Fruit fly (Drosophila melanogaster) whole organism, embryonic: ENCODE measurements around the gene CG6136.

Experiments
- Awh ChIP-seq: fragments of 200-800 bp; sonication (Bioruptor generic); IDR thresholded peaks from 2 replicates; pipeline ENCODE4, ENCODE4 v1.3.6; 2022; ENCODE audit warnings: missing biosample characterization, missing genetic modification characterization
- Blimp-1 ChIP-seq: fragments of 200-800 bp; sonication (Bioruptor generic); optimal IDR thresholded peaks from 3 replicates; lab custom pipeline; 2018; ENCODE audit warnings: missing biosample characterization, missing genetic modification characterization, mild to moderate bottlenecking, moderate library complexity, missing genetic modification reagents
- CG10979 ChIP-seq: fragments of 200-800 bp; sonication (Bioruptor generic); optimal IDR thresholded peaks from 2 replicates; lab custom pipeline; 2018; ENCODE audit warnings: missing biosample characterization, mild to moderate bottlenecking, missing genetic modification characterization, moderate library complexity
- CG1233 ChIP-seq: fragments of 200-800 bp; sonication (Bioruptor generic); optimal IDR thresholded peaks from 4 replicates; lab custom pipeline; 2018; ENCODE audit warnings: missing biosample characterization, mild to moderate bottlenecking, missing genetic modification characterization
- CG13296 ChIP-seq: fragments of 200-800 bp; sonication (Bioruptor generic); optimal IDR thresholded peaks from 3 replicates; lab custom pipeline; 2018; ENCODE audit warnings: missing biosample characterization, mild to moderate bottlenecking, missing genetic modification characterization
- CG16815 ChIP-seq: fragments of 200-800 bp; sonication (Bioruptor generic); optimal IDR thresholded peaks from 3 replicates; lab custom pipeline; 2017; ENCODE audit warnings: missing biosample characterization, mild to moderate bottlenecking, missing genetic modification characterization
- CG17359 ChIP-seq: fragments of 200-800 bp; sonication (Bioruptor generic); optimal IDR thresholded peaks from 3 replicates; lab custom pipeline; 2018; ENCODE audit warnings: missing biosample characterization, mild to moderate bottlenecking, missing genetic modification characterization, moderate library complexity
- CG18476 ChIP-seq: fragments of 200-800 bp; sonication (Bioruptor generic); optimal IDR thresholded peaks from 2 replicates; lab custom pipeline; 2016; ENCODE audit warnings: missing biosample characterization, mild to moderate bottlenecking, missing genetic modification characterization
- CG32772 ChIP-seq: fragments of 200-800 bp; sonication (Bioruptor generic); IDR thresholded peaks from 2 replicates; pipeline ENCODE4 v1.3.6; 2022; ENCODE audit warnings: missing biosample characterization, missing genetic modification characterization
- CG4404 ChIP-seq: fragments of 200-800 bp; sonication (Bioruptor generic); IDR thresholded peaks from 2 replicates; pipeline ENCODE4 v1.3.6; 2022; ENCODE audit warnings: missing biosample characterization, missing genetic modification characterization
- CG6272 ChIP-seq: fragments of 200-800 bp; sonication (Bioruptor generic); IDR thresholded peaks from 2 replicates; pipeline ENCODE4 v1.3.6; 2022; ENCODE audit warnings: missing biosample characterization, missing genetic modification characterization
- CG7987 ChIP-seq: fragments of 200-800 bp; sonication (Bioruptor generic); optimal IDR thresholded peaks from 2 replicates; lab custom pipeline; 2018; ENCODE audit warnings: missing biosample characterization, mild to moderate bottlenecking, missing genetic modification characterization, moderate library complexity
- CG8089 ChIP-seq: fragments of 200-800 bp; sonication (Bioruptor generic); optimal IDR thresholded peaks from 3 replicates; lab custom pipeline; 2016; ENCODE audit warnings: missing biosample characterization, missing genetic modification characterization
- Dad ChIP-seq: fragments of 200-800 bp; sonication (Bioruptor generic); optimal IDR thresholded peaks from 3 replicates; lab custom pipeline; 2016; ENCODE audit warnings: missing biosample characterization, missing genetic modification characterization
- Fer3 ChIP-seq: fragments of 200-800 bp; sonication (Bioruptor generic); optimal IDR thresholded peaks from 2 replicates; lab custom pipeline; 2018; ENCODE audit warnings: missing biosample characterization, mild to moderate bottlenecking, missing genetic modification characterization, moderate library complexity
- H2.0 ChIP-seq: fragments of 200-800 bp; sonication (Bioruptor generic); IDR thresholded peaks from 2 replicates; pipeline ENCODE4 v1.3.6; 2022; ENCODE audit warnings: missing biosample characterization, missing genetic modification characterization
- HLH3B ChIP-seq: fragments of 200-800 bp; sonication (Bioruptor generic); IDR thresholded peaks from 2 replicates; pipeline ENCODE4 v1.3.6; 2022; ENCODE audit warnings: missing biosample characterization, missing genetic modification characterization
- MBD-R2 ChIP-seq: fragments of 200-800 bp; sonication (Bioruptor generic); IDR thresholded peaks from 2 replicates; pipeline ENCODE4 v1.3.6; 2022; ENCODE audit warnings: missing biosample characterization, missing genetic modification characterization
- MESR4 ChIP-seq: fragments of 200-800 bp; sonication (Bioruptor generic); optimal IDR thresholded peaks from 2 replicates; lab custom pipeline; 2018; ENCODE audit warnings: missing biosample characterization, mild to moderate bottlenecking, missing genetic modification characterization, moderate library complexity
- Mes4 ChIP-seq: fragments of 200-800 bp; sonication (Bioruptor generic); optimal IDR thresholded peaks from 2 replicates; lab custom pipeline; 2016; ENCODE audit warnings: missing biosample characterization, missing genetic modification characterization
- Mrtf ChIP-seq: fragments of 200-800 bp; sonication (Bioruptor generic); IDR thresholded peaks from 3 replicates; pipeline ENCODE4 v1.3.6; 2022; ENCODE audit warnings: missing biosample characterization, missing genetic modification characterization
- NK7.1 ChIP-seq: fragments of 200-800 bp; sonication (Bioruptor generic); optimal IDR thresholded peaks from 3 replicates; lab custom pipeline; 2016; ENCODE audit warnings: missing biosample characterization, missing genetic modification characterization
- Nf-YB ChIP-seq: fragments of 200-800 bp; sonication (Bioruptor generic); optimal IDR thresholded peaks from 3 replicates; lab custom pipeline; 2019; ENCODE audit warnings: missing biosample characterization, mild to moderate bottlenecking, missing genetic modification characterization, moderate library complexity
- Oli ChIP-seq: fragments of 200-800 bp; sonication (Bioruptor generic); optimal IDR thresholded peaks from 2 replicates; lab custom pipeline; 2018; ENCODE audit warnings: missing biosample characterization, mild to moderate bottlenecking, missing genetic modification characterization, moderate library complexity
- Rx ChIP-seq: fragments of 200-800 bp; sonication (Bioruptor generic); IDR thresholded peaks from 2 replicates; pipeline ENCODE4 v1.3.6; 2022; ENCODE audit warnings: missing biosample characterization, missing genetic modification characterization
- Scr ChIP-seq: fragments of 200-800 bp; sonication (Bioruptor generic); IDR thresholded peaks from 2 replicates; pipeline ENCODE4 v1.3.6; 2022; ENCODE audit warnings: missing biosample characterization, missing genetic modification characterization; ENCODE audit not compliant: partially characterized antibody
- Side ChIP-seq: fragments of 200-800 bp; sonication (Bioruptor generic); optimal IDR thresholded peaks from 2 replicates; lab custom pipeline; 2016; ENCODE audit warnings: missing biosample characterization, missing genetic modification characterization
- TFAM ChIP-seq: fragments of 200-800 bp; sonication (Bioruptor generic); optimal IDR thresholded peaks from 2 replicates; lab custom pipeline; 2017; ENCODE audit warnings: missing biosample characterization, missing genetic modification characterization, inconsistent platforms
- Usf ChIP-seq: fragments of 200-800 bp; sonication (Bioruptor generic); optimal IDR thresholded peaks from 2 replicates; lab custom pipeline; 2017; ENCODE audit warnings: missing genotype, missing biosample characterization, missing genetic modification characterization
- ash1 ChIP-seq: fragments of 200-800 bp; sonication (Bioruptor generic); optimal IDR thresholded peaks from 2 replicates; lab custom pipeline; 2018; ENCODE audit warnings: missing biosample characterization, mild to moderate bottlenecking, missing genetic modification characterization
- ato ChIP-seq: fragments of 200-800 bp; sonication (Bioruptor generic); IDR thresholded peaks from 2 replicates; pipeline ENCODE4 v1.3.6; 2022; ENCODE audit warnings: missing biosample characterization, missing genetic modification characterization; ENCODE audit not compliant: partially characterized antibody
- bigmax ChIP-seq: fragments of 200-800 bp; sonication (Bioruptor generic); optimal IDR thresholded peaks from 2 replicates; lab custom pipeline; 2018; ENCODE audit warnings: missing biosample characterization, mild to moderate bottlenecking, missing genetic modification characterization
- chinmo ChIP-seq: fragments of 200-800 bp; sonication (Bioruptor generic); IDR thresholded peaks from 4 replicates; pipeline ENCODE4 v1.3.6; 2022; ENCODE audit warnings: missing biosample characterization, missing genetic modification characterization; ENCODE audit not compliant: partially characterized antibody
- croc ChIP-seq: fragments of 200-800 bp; sonication (Bioruptor generic); conservative IDR thresholded peaks from 3 replicates; pipeline ENCODE4 v1.3.6; 2022; ENCODE audit warnings: missing biosample characterization, missing genetic modification characterization
- dmrt11E ChIP-seq: fragments of 200-800 bp; sonication (Bioruptor generic); optimal IDR thresholded peaks from 3 replicates; lab custom pipeline; 2018; ENCODE audit warnings: missing biosample characterization, mild to moderate bottlenecking, missing genetic modification characterization, moderate library complexity
- emc ChIP-seq: fragments of 200-800 bp; sonication (Bioruptor generic); optimal IDR thresholded peaks from 2 replicates; lab custom pipeline; 2016; ENCODE audit warnings: missing biosample characterization, missing genetic modification characterization
- fd3F ChIP-seq: fragments of 200-800 bp; sonication (Bioruptor generic); optimal IDR thresholded peaks from 2 replicates; lab custom pipeline; 2018; ENCODE audit warnings: missing biosample characterization, mild to moderate bottlenecking, missing genetic modification characterization, moderate library complexity
- fru ChIP-seq: fragments of >200 bp; optimal IDR thresholded peaks from 2 replicates; lab custom pipeline; 2017
- fu2 ChIP-seq: fragments of 200-800 bp; sonication (Bioruptor generic); optimal IDR thresholded peaks from 2 replicates; lab custom pipeline; 2016; ENCODE audit warnings: missing biosample characterization, missing genetic modification characterization
- grn ChIP-seq: fragments of 200-800 bp; sonication (Bioruptor generic); optimal IDR thresholded peaks from 3 replicates; lab custom pipeline; 2017; ENCODE audit warnings: missing biosample characterization, missing genetic modification characterization
- jing ChIP-seq: fragments of 200-800 bp; sonication (Bioruptor generic); optimal IDR thresholded peaks from 2 replicates; lab custom pipeline; 2018; ENCODE audit warnings: missing biosample characterization, mild to moderate bottlenecking, missing genetic modification characterization
- kay ChIP-seq: fragments of 200-800 bp; sonication (Bioruptor generic); optimal IDR thresholded peaks from 2 replicates; lab custom pipeline; 2016; ENCODE audit warnings: missing biosample characterization, missing genetic modification characterization
- lola ChIP-seq, 3 experiments: fragments of >200 bp in 2 of 3; fragments of 200-800 bp in 1 of 3; sonication (Bioruptor generic) in 1 of 3; optimal IDR thresholded peaks; 2 replicates each; lab custom pipeline; 2017 to 2019; ENCODE audit warnings: missing biosample characterization in 3 of 3, missing genetic modification characterization in 3 of 3, mild to moderate bottlenecking in 1 of 3, moderate library complexity in 1 of 3
- otp ChIP-seq: fragments of 200-800 bp; sonication (Bioruptor generic); IDR thresholded peaks from 3 replicates; pipeline ENCODE4, ENCODE4 v1.3.6; 2022; ENCODE audit warnings: missing biosample characterization, missing genetic modification characterization
- row ChIP-seq: fragments of 200-800 bp; sonication (Bioruptor generic); IDR thresholded peaks from 3 replicates; pipeline ENCODE4 v1.3.6; 2022; ENCODE audit warnings: missing biosample characterization, missing genetic modification characterization
- shn ChIP-seq: fragments of 200-800 bp; sonication (Bioruptor generic); optimal IDR thresholded peaks from 3 replicates; lab custom pipeline; 2016; ENCODE audit warnings: missing biosample characterization, missing genetic modification characterization
- slp2 ChIP-seq: fragments of 200-800 bp; sonication (Bioruptor generic); optimal IDR thresholded peaks from 2 replicates; lab custom pipeline; 2016; ENCODE audit warnings: missing biosample characterization, missing genetic modification characterization
- stwl ChIP-seq: fragments of 200-800 bp; sonication (Bioruptor generic); optimal IDR thresholded peaks from 3 replicates; lab custom pipeline; 2018; ENCODE audit warnings: missing biosample characterization, mild to moderate bottlenecking, missing genetic modification characterization, moderate library complexity
- tap ChIP-seq: fragments of 200-800 bp; optimal IDR thresholded peaks from 3 replicates; lab custom pipeline; 2019; ENCODE audit warnings: missing biosample characterization, mild to moderate bottlenecking, missing genetic modification characterization, moderate library complexity
- usp ChIP-seq: fragments of >200 bp; optimal IDR thresholded peaks from 2 replicates; lab custom pipeline; 2017; ENCODE audit warnings: missing biosample characterization, missing genetic modification characterization

CG6136 gene

DNA sequence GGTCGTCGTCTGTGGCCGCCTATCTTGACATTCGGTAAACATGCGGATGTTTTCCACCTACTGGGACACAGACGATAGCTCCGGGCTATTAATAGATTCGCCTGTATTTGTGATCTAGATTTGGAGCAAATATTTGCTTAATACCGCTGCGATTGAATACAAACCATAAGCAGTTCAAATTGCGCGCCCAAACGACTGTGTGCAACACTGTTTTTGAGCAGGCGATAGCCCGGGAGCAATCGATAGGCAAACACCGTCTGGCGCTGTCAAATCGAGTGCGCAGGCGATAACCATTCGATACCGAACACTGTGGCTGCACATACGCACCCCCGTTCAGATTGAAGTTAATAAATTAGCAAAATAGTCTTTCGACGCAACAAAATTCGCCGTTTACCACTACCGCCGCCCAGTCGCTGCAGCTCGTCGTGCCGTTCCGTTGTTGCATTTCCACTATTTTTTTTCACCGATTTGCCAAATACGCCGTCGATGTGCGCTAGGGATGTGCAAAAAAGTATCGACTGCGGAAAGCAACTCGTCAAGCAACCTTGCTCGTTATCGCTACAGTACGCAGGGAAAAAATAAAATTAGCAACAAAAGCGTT lies 36.2 kb upstream of the CG6136 start, which contains the start of gene Atx2 (continued):
- TF ChIP-seq Scr (GFP tag; lab: Robert Waterston, UW) (peak; percentile 94), CG4404 (no peak; the same call in 1 of the 2 replicates), dmrt11E (tag; lab: Kevin White, UChicago) (peak; percentile 16), CG13296 (GFP tag; lab: Kevin White, UChicago) (peak; percentile 59), Oli (tag; lab: Kevin White, UChicago) (no peak), croc (GFP tag; lab: Robert Waterston, UW) (no peak), CG10979 (peak; percentile 2), TFAM (GFP tag; lab: Kevin White, UChicago) (no peak), otp (GFP tag; lab: Robert Waterston, UW) (no peak), CG1233 (GFP tag; lab: Kevin White, UChicago) (peak; percentile 3), NK7.1 (GFP tag; lab: Kevin White, UChicago) (peak; percentile 1), row (GFP tag; lab: Robert Waterston, UW) (peak; percentile 54), fru (lab: Kevin White, UChicago) (no peak), Rx (GFP tag; lab: Robert Waterston, UW) (peak; percentile 23; the same call in 1 of the 2 replicates), CG7987 (GFP tag; lab: Kevin White, UChicago) (peak; percentile 13), stwl (tag; lab: Kevin White, UChicago) (peak; percentile 89), H2.0 (GFP tag; lab: Robert Waterston, UW) (peak; percentile 44), Dad (GFP tag; lab: Kevin White, UChicago) (peak; percentile 25), ash1 (GFP tag; lab: Kevin White, UChicago) (no peak), Mrtf (GFP tag; lab: Robert Waterston, UW) (no peak), jing (GFP tag; lab: Kevin White, UChicago) (no peak), slp2 (peak; percentile 5), Fer3 (no peak), CG18476 (GFP tag; lab: Kevin White, UChicago) (peak; percentile 19), shn (peak; percentile 23), CG6272 (GFP tag; lab: Robert Waterston, UW) (peak; percentile 40), fu2 (GFP tag; lab: Kevin White, UChicago) (peak; percentile 47), HLH3B (GFP tag; lab: Robert Waterston, UW) (peak; percentile 43; the same call in 1 of the 2 replicates), bigmax (GFP tag; lab: Kevin White, UChicago) (no peak), Awh (no peak), fd3F (GFP tag; lab: Kevin White, UChicago) (no peak), lola (GFP tag; optimal IDR thresholded peaks at IDR 0.05; lab: Kevin White, UChicago) (no peak), Mes4 (no peak), MESR4 (GFP tag; lab: Kevin White, UChicago) (peak; percentile 88), tap (no peak), CG17359 (tag; lab: Kevin White, UChicago) (peak; percentile 18), kay (GFP tag; lab: Kevin White, UChicago) (no peak), MBD-R2 (peak; percentile 64), Usf (GFP tag; lab: Kevin White, UChicago) (no peak), grn (GFP tag; lab: Kevin White, UChicago) (no peak), emc (GFP tag; lab: Kevin White, UChicago) (no peak), usp (GFP tag; lab: Kevin White, UChicago) (no peak), Side (GFP tag; lab: Kevin White, UChicago) (no peak), CG32772 (GFP tag; lab: Robert Waterston, UW) (peak; percentile 35; the same call in 1 of the 2 replicates), ato (GFP tag; lab: Robert Waterston, UW) (peak; percentile 97), CG16815 (GFP tag; lab: Kevin White, UChicago) (peak; percentile 20), Blimp-1 (GFP tag; lab: Kevin White, UChicago) (peak; percentile 17), Nf-YB (GFP tag; lab: Kevin White, UChicago) (peak; percentile 22), CG8089 (no peak), chinmo (peak; percentile 95)
